Worm (Caenorhabditis elegans): ENCODE results near the gene R05F9.11.
"Not testable (repeated sequence)": the region's sequence is repeated elsewhere in the genome, so short reads cannot be mapped to it uniquely, and the experiment has no call there.

Gene R05F9.11

ce11 chrII:4905883-4906282 is 8.1 kb downstream of the R05F9.11 start:
- TF ChIP-seq dao-5 (tag; optimal IDR thresholded peaks at IDR 0.05) (no peak), him-1 (tag; optimal IDR thresholded peaks at IDR 0.05) (no peak), W03F9.2 (tag; optimal IDR thresholded peaks at IDR 0.05) (no peak)

ce11 chrII:4905331-4905730 is 8.7 kb downstream of the R05F9.11 start:
- TF ChIP-seq W03F9.2 (tag; optimal IDR thresholded peaks at IDR 0.05), result no peak
- TF ChIP-seq him-1 (tag; optimal IDR thresholded peaks at IDR 0.05), result no peak
- TF ChIP-seq dao-5 (tag; optimal IDR thresholded peaks at IDR 0.05), result no peak

DNA sequence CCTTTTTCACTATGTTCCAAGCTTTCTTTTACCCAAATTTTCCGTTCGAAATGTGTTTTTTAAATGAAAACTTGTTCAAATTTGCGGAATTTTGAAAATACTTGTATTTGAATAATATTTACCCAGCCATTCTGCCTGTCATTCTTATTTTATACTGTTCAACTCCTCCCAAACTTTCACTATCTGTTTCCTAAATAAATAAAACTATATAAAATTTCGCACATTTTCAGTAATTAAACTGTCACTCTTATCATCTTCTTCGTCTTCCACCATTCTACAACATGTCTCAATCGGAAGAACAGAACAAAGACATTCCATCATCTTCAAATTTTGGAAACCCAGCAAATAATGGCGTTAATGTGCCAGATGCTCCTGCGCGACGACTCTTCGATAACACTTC is 9.2 kb downstream of the R05F9.11 start, which contains the start of gene btbd-10:
TSS of gene btbd-10 (plus strand) at position 231 of the 400 bp plus-strand sequence.
- TF ChIP-seq him-1 (tag; optimal IDR thresholded peaks at IDR 0.05), result no peak
- no peak for TF ChIP-seq W03F9.2 (tag; optimal IDR thresholded peaks at IDR 0.05)
- TF ChIP-seq dao-5 (tag; optimal IDR thresholded peaks at IDR 0.05), result no peak

ce11 chrII:4904277-4904676 is 9.7 kb downstream of the R05F9.11 start:
- TF ChIP-seq W03F9.2 (tag; optimal IDR thresholded peaks at IDR 0.05), result peak; percentile 88
- TF ChIP-seq dao-5 (tag; optimal IDR thresholded peaks at IDR 0.05), result no peak

- not testable (repeated sequence) for TF ChIP-seq dao-5, W03F9.2, him-1 (tag; optimal IDR thresholded peaks at IDR 0.05)
Measured at ce11 chrII:4903696-4904095, 10.3 kb downstream of the R05F9.11 start, which contains the start of gene sgt-1. Gene sgt-1 (minus strand): TSS chrII:4903796.

DNA sequence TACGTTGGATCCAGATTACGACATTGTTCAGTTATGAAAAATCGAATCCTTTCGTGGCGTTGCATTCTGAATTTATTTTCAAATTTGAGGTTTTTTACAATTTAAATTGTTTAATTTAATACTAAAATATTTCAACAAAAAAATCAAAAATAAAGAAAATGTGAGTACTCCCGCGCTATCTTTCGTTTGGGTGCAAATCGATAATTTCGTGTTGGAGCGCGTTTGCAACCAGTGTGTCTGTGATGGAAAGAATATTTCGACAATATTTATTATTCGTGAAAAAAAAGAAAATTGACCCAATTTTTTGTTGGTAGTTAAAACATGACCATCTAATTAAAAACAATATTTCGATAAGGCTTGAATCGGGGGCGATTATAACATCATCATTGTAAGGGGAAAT is 12.0 kb downstream of the R05F9.11 start, which contains the start of gene R05F9.9:
TSS of gene R05F9.9 (minus strand) at position 66 of the 400 bp plus-strand sequence.
- TF ChIP-seq W03F9.2 (tag; optimal IDR thresholded peaks at IDR 0.05), result no peak
- TF ChIP-seq him-1 (tag; optimal IDR thresholded peaks at IDR 0.05), result no peak
- TF ChIP-seq dao-5 (tag; optimal IDR thresholded peaks at IDR 0.05), result no peak

ce11 chrII:4898529-4898928 is 15.5 kb downstream of the R05F9.11 start, which contains the start of gene msp-32:
Gene msp-32 (plus strand): TSS chrII:4898829.
- not testable (repeated sequence) for TF ChIP-seq dao-5, him-1, W03F9.2 (tag; optimal IDR thresholded peaks at IDR 0.05)

DNA sequence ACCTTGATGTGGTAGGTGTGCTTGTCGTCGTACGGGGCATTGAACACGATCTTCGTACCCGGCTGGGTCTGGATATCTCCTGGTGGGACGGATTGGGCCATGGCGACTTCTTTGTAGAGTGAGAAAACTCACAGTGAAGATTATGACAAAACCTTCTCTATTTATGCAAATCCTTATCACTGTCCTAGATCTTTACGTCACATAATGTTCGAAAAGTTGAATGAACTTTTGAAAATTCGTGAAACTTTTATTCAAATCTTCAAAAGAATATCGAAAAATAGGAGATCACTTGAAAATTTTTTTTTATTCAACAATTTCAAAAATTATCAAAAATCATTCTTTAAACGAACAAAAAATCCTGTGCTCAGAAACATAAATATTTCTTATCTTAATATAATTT is 21.4 kb downstream of the R05F9.11 start, which contains the start of gene msp-33:
TSS of gene msp-33 (minus strand) at position 101 of the 400 bp plus-strand sequence.
- TF ChIP-seq him-1 (tag; optimal IDR thresholded peaks at IDR 0.05) (no peak), W03F9.2 (tag; optimal IDR thresholded peaks at IDR 0.05) (no peak)

- TF ChIP-seq dao-5 (tag; optimal IDR thresholded peaks at IDR 0.05) (no peak), him-1 (tag; optimal IDR thresholded peaks at IDR 0.05) (no peak), W03F9.2 (tag; optimal IDR thresholded peaks at IDR 0.05) (no peak)
Measured at ce11 chrII:4891012-4891775, 22.8 kb downstream of the R05F9.11 start, which contains the start of gene gst-9. Gene gst-9 (plus strand): TSS chrII:4891585.

DNA sequence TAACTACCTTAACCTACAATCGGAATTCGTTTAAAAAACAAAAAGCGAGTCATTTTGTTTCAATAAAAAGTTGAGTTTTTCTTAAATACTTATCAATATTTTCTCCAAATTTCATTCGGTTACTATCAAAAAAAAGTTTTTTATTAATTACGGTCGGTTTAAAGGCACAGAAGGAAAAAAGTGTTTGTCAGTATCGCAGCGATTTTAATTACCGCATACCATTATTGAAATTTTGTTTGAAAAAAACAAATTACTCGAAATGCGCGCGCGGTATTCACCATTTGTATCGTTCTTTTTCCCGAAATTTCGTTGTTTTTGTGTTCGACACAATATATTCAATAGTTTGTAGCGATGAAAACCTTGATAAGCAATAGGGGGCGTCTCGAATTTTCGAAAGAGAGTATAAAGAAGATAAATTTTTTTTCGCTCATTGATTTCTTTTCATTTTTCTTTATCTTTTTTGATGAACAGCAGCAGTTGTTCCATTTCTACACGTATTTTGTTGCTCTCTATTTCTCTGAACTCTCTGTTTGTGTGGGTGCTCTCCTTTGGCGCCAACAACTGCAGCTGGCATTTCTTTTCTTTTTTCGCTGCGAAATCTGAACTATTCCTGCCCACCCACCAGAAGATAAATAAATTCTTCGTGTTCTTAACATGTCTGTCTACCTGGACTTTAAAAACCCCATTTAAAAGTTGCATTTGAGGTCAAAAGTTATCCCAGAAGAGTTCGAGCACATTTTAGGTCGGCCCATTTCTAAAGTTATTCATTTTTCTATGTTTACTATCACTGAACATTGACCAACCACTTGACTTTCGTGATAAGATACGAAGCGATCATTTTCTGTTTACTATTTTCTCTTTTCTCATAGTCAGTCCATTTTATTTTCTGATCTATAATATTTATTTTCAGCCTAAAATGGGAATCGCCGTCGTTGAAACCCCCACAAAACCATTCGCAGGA is 25.2 kb downstream of the R05F9.11 start, which contains the start of gene pgm-1:
TSS of gene pgm-1 (plus strand) at position 911 of the 961 bp plus-strand sequence.
- no peak for TF ChIP-seq him-1 (tag; optimal IDR thresholded peaks at IDR 0.05)
- no peak for TF ChIP-seq dao-5 (tag; optimal IDR thresholded peaks at IDR 0.05)
- no peak for TF ChIP-seq W03F9.2 (tag; optimal IDR thresholded peaks at IDR 0.05)

ce11 chrII:4885976-4886375 is 28.0 kb downstream of the R05F9.11 start, which contains the start of gene R05F9.7:
Gene R05F9.7 (plus strand): TSS chrII:4886276.
- no peak for TF ChIP-seq W03F9.2 (tag; optimal IDR thresholded peaks at IDR 0.05)
- no peak for TF ChIP-seq dao-5 (tag; optimal IDR thresholded peaks at IDR 0.05)
- no peak for TF ChIP-seq him-1 (tag; optimal IDR thresholded peaks at IDR 0.05)

DNA sequence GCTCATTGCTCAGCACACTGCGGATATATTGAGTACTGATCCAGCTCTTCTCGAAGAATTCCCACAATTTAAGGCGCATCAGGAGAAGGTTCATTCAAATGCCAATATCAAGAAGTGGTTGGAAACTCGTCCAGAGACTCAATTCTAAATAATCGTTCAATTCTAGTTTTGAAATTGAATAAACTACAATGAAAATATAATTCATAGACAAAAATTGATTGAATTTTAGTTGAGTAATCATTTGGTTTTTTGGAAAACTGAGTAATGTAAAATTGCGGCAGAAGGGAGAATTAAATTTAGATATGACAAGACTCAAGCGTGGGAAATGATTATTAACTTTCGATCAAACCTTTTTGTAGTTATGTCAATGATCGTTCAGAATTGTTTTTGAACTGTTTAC is 29.6 kb downstream of the R05F9.11 start:
- no peak for TF ChIP-seq W03F9.2 (tag; optimal IDR thresholded peaks at IDR 0.05)
- no peak for TF ChIP-seq dao-5 (tag; optimal IDR thresholded peaks at IDR 0.05)
- no peak for TF ChIP-seq him-1 (tag; optimal IDR thresholded peaks at IDR 0.05)

DNA sequence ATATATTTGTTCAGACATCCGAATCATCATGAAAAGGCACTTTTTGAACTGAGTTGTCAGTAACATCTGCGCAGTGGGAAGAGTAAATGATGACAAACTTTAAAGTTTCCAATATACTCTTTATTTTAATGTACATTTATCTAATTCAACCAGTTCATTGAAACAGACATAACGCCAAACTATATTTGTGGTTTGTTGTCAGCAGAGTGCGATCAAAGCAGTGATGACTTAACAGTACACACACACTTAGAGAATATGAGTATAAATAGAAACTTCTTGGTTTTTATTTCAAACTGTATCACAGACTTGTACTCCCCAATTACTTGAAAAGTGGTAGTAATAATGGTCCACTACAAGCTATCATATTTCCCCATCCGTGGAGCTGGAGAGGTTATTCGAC is 30.6 kb downstream of the R05F9.11 start, which contains the start of gene gst-8:
TSS of gene gst-8 (plus strand) at position 301 of the 400 bp plus-strand sequence.
- no peak for TF ChIP-seq dao-5 (tag; optimal IDR thresholded peaks at IDR 0.05)
- no peak for TF ChIP-seq W03F9.2 (tag; optimal IDR thresholded peaks at IDR 0.05)
- TF ChIP-seq him-1 (tag; optimal IDR thresholded peaks at IDR 0.05), result no peak
